Fruit fly (Drosophila melanogaster) whole organism, embryonic: ENCODE data around the gene Rsph1.

Source experiments
- Ada2b ChIP-seq: fragments of 200-800 bp; sonication (Bioruptor generic); IDR thresholded peaks from 2 replicates; pipeline ENCODE4 v1.3.6; 2022; ENCODE audit warnings: missing biosample characterization, missing genetic modification characterization
- Bgb ChIP-seq: fragments of 200-800 bp; sonication (Bioruptor generic); IDR thresholded peaks from 2 replicates; pipeline ENCODE4 v1.3.6; 2022; ENCODE audit warnings: missing biosample characterization, missing genetic modification characterization; ENCODE audit not compliant: partially characterized antibody
- CG11085 ChIP-seq: fragments of 200-800 bp; sonication (Bioruptor generic); IDR thresholded peaks from 2 replicates; pipeline ENCODE4 v1.3.6; 2022; ENCODE audit warnings: missing biosample characterization, missing genetic modification characterization
- CG12155 ChIP-seq: fragments of 200-800 bp; sonication (Bioruptor generic); optimal IDR thresholded peaks from 3 replicates; lab custom pipeline; 2016; ENCODE audit warnings: missing biosample characterization, missing genetic modification characterization
- CG1233 ChIP-seq: fragments of 200-800 bp; sonication (Bioruptor generic); optimal IDR thresholded peaks from 4 replicates; lab custom pipeline; 2018; ENCODE audit warnings: missing biosample characterization, mild to moderate bottlenecking, missing genetic modification characterization
- CG17361 ChIP-seq: fragments of 200-800 bp; sonication (Bioruptor generic); IDR thresholded peaks from 3 replicates; pipeline ENCODE4 v1.3.6; 2022; ENCODE audit warnings: missing biosample characterization, missing genetic modification characterization
- CG17385 ChIP-seq: fragments of 200-800 bp; sonication (Bioruptor generic); optimal IDR thresholded peaks from 3 replicates; lab custom pipeline; 2018; ENCODE audit warnings: missing biosample characterization, mild to moderate bottlenecking, missing genetic modification characterization
- CG17829 ChIP-seq: fragments of 200-800 bp; optimal IDR thresholded peaks from 2 replicates; lab custom pipeline; 2019; ENCODE audit warnings: missing biosample characterization, mild to moderate bottlenecking, missing genetic modification characterization, moderate library complexity
- CG2678 ChIP-seq: fragments of 200-800 bp; sonication (Bioruptor generic); optimal IDR thresholded peaks from 3 replicates; lab custom pipeline; 2019; ENCODE audit warnings: missing biosample characterization, mild to moderate bottlenecking, missing genetic modification characterization, moderate library complexity
- CG30020 ChIP-seq: fragments of 200-800 bp; optimal IDR thresholded peaks from 2 replicates; lab custom pipeline; 2019; ENCODE audit warnings: missing biosample characterization, mild to moderate bottlenecking, missing genetic modification characterization, moderate library complexity
- CG30403 ChIP-seq: fragments of 200-800 bp; sonication (Bioruptor generic); optimal IDR thresholded peaks from 3 replicates; lab custom pipeline; 2016; ENCODE audit warnings: missing biosample characterization, missing genetic modification characterization
- CG31441 ChIP-seq: fragments of 200-800 bp; sonication (Bioruptor generic); IDR thresholded peaks from 2 replicates; pipeline ENCODE4 v1.3.6; 2022; ENCODE audit warnings: missing biosample characterization, missing genetic modification characterization
- CG34224 ChIP-seq: fragments of 200-800 bp; sonication (Bioruptor generic); IDR thresholded peaks from 3 replicates; pipeline ENCODE4 v1.3.6; 2022; ENCODE audit warnings: missing biosample characterization, missing genetic modification characterization; ENCODE audit not compliant: partially characterized antibody
- CG34376 ChIP-seq: fragments of 200-800 bp; sonication (Bioruptor generic); optimal IDR thresholded peaks from 2 replicates; lab custom pipeline; 2018; ENCODE audit warnings: missing biosample characterization, mild to moderate bottlenecking, missing genetic modification characterization
- CG4617 ChIP-seq: fragments of 200-800 bp; sonication (Bioruptor generic); optimal IDR thresholded peaks from 3 replicates; lab custom pipeline; 2016; ENCODE audit warnings: missing biosample characterization, missing genetic modification characterization, borderline replicate concordance
- CG7357 ChIP-seq: fragments of 200-800 bp; sonication (Bioruptor generic); IDR thresholded peaks from 3 replicates; pipeline ENCODE4 v1.3.6; 2022; ENCODE audit warnings: missing biosample characterization, missing genetic modification characterization
- CG7987 ChIP-seq: fragments of 200-800 bp; sonication (Bioruptor generic); optimal IDR thresholded peaks from 2 replicates; lab custom pipeline; 2018; ENCODE audit warnings: missing biosample characterization, mild to moderate bottlenecking, missing genetic modification characterization, moderate library complexity
- CG8089 ChIP-seq: fragments of 200-800 bp; sonication (Bioruptor generic); optimal IDR thresholded peaks from 3 replicates; lab custom pipeline; 2016; ENCODE audit warnings: missing biosample characterization, missing genetic modification characterization
- CG9609 ChIP-seq: fragments of 200-800 bp; sonication (Bioruptor generic); optimal IDR thresholded peaks from 3 replicates; lab custom pipeline; 2016; ENCODE audit warnings: missing biosample characterization, missing genetic modification characterization
- CG9727 ChIP-seq: fragments of 200-800 bp; sonication (Bioruptor generic); optimal IDR thresholded peaks from 3 replicates; lab custom pipeline; 2017; ENCODE audit warnings: missing biosample characterization, mild to moderate bottlenecking, missing genetic modification characterization
- CG9797 ChIP-seq: fragments of 200-800 bp; sonication (Bioruptor generic); optimal IDR thresholded peaks from 3 replicates; lab custom pipeline; 2018; ENCODE audit warnings: missing biosample characterization, mild to moderate bottlenecking, missing genetic modification characterization
- Dbx ChIP-seq: fragments of 200-800 bp; sonication (Bioruptor generic); IDR thresholded peaks from 3 replicates; pipeline ENCODE4 v1.3.6; 2022; ENCODE audit warnings: missing biosample characterization, missing genetic modification characterization
- Dll ChIP-seq: fragments of 200-800 bp; sonication (Bioruptor generic); IDR thresholded peaks from 4 replicates; pipeline ENCODE4 v1.3.6; 2022; ENCODE audit warnings: missing biosample characterization, missing genetic modification characterization; ENCODE audit not compliant: partially characterized antibody
- Dp ChIP-seq: fragments of 200-800 bp; sonication (Bioruptor generic); optimal IDR thresholded peaks from 2 replicates; lab custom pipeline; 2018; ENCODE audit warnings: missing biosample characterization, mild to moderate bottlenecking, missing genetic modification characterization, moderate library complexity
- ERR ChIP-seq: fragments of 200-800 bp; sonication (Bioruptor generic); optimal IDR thresholded peaks from 2 replicates; lab custom pipeline; 2016; ENCODE audit warnings: missing biosample characterization, missing genetic modification characterization
- Gsc ChIP-seq: fragments of 200-800 bp; sonication (Bioruptor generic); IDR thresholded peaks from 2 replicates; pipeline ENCODE4 v1.3.6; 2022; ENCODE audit warnings: missing biosample characterization, missing genetic modification characterization
- HLH4C ChIP-seq: fragments of 200-800 bp; sonication (Bioruptor generic); IDR thresholded peaks from 3 replicates; pipeline ENCODE4 v1.3.6; 2022; ENCODE audit warnings: missing biosample characterization, missing genetic modification characterization; ENCODE audit not compliant: partially characterized antibody
- Hand ChIP-seq: fragments of 200-800 bp; sonication (Bioruptor generic); optimal IDR thresholded peaks from 2 replicates; lab custom pipeline; 2017; ENCODE audit warnings: mild to moderate bottlenecking, missing biosample characterization, missing genetic modification reagents, missing genetic modification characterization
- Hr3 ChIP-seq: fragments of 200-800 bp; sonication (Bioruptor generic); optimal IDR thresholded peaks from 3 replicates; lab custom pipeline; 2016; ENCODE audit warnings: missing biosample characterization, missing genetic modification characterization
- Jarid2 ChIP-seq: fragments of 200-800 bp; sonication (Bioruptor generic); optimal IDR thresholded peaks from 3 replicates; lab custom pipeline; 2017; ENCODE audit warnings: mild to moderate bottlenecking, missing biosample characterization, missing genetic modification reagents, missing genetic modification characterization
- MESR4 ChIP-seq: fragments of 200-800 bp; sonication (Bioruptor generic); optimal IDR thresholded peaks from 2 replicates; lab custom pipeline; 2018; ENCODE audit warnings: missing biosample characterization, mild to moderate bottlenecking, missing genetic modification characterization, moderate library complexity
- NFAT ChIP-seq: fragments of 200-800 bp; sonication (Bioruptor generic); IDR thresholded peaks from 2 replicates; pipeline ENCODE4 v1.3.6; 2022; ENCODE audit warnings: missing biosample characterization, missing genetic modification characterization
- Neu2 ChIP-seq: fragments of 200-800 bp; sonication (Bioruptor generic); optimal IDR thresholded peaks from 3 replicates; lab custom pipeline; 2016; ENCODE audit warnings: missing biosample characterization, missing genetic modification characterization, borderline replicate concordance
- Opbp ChIP-seq: fragments of 200-800 bp; sonication (Bioruptor generic); IDR thresholded peaks from 3 replicates; pipeline ENCODE4 v1.3.6; 2022; ENCODE audit warnings: missing biosample characterization, missing genetic modification characterization; ENCODE audit not compliant: partially characterized antibody
- Sin3A ChIP-seq: fragments of >200 bp; optimal IDR thresholded peaks from 2 replicates; lab custom pipeline; 2018
- chif ChIP-seq, 2 experiments: fragments of 200-800 bp; sonication (Bioruptor generic); optimal IDR thresholded peaks; 3 replicates each; lab custom pipeline; 2016; ENCODE audit warnings: missing biosample characterization in 2 of 2, missing genetic modification characterization in 2 of 2
- crp ChIP-seq, 2 experiments: fragments of 200-800 bp; sonication (Bioruptor generic); optimal IDR thresholded peaks; 2 replicates in 1 of 2; 3 replicates in 1 of 2; lab custom pipeline; 2017; ENCODE audit warnings: missing biosample characterization in 2 of 2, missing genetic modification characterization in 2 of 2, mild to moderate bottlenecking in 1 of 2, moderate library complexity in 1 of 2
- exex ChIP-seq: fragments of 200-800 bp; sonication (Bioruptor generic); optimal IDR thresholded peaks from 4 replicates; lab custom pipeline; 2018; ENCODE audit warnings: missing biosample characterization, mild to moderate bottlenecking, missing genetic modification characterization, moderate library complexity
- fd96Cb ChIP-seq: fragments of 200-800 bp; sonication (Bioruptor generic); optimal IDR thresholded peaks from 2 replicates; lab custom pipeline; 2018; ENCODE audit warnings: missing biosample characterization, mild to moderate bottlenecking, missing genetic modification characterization, moderate library complexity
- gfzf ChIP-seq: fragments of 200-800 bp; sonication (Bioruptor generic); optimal IDR thresholded peaks from 2 replicates; lab custom pipeline; 2016; ENCODE audit warnings: missing biosample characterization, mild to moderate bottlenecking, missing genetic modification characterization, moderate library complexity
- ind ChIP-seq: fragments of 200-800 bp; sonication (Bioruptor generic); optimal IDR thresholded peaks from 3 replicates; lab custom pipeline; 2016; ENCODE audit warnings: missing biosample characterization, missing genetic modification characterization
- nerfin-2 ChIP-seq: fragments of 200-800 bp; sonication (Bioruptor generic); IDR thresholded peaks from 2 replicates; pipeline ENCODE4 v1.3.6; 2022; ENCODE audit warnings: missing biosample characterization, missing genetic modification characterization; ENCODE audit not compliant: partially characterized antibody
- nmo ChIP-seq: fragments of 200-800 bp; sonication (Bioruptor generic); optimal IDR thresholded peaks from 2 replicates; lab custom pipeline; 2018; ENCODE audit warnings: missing biosample characterization, mild to moderate bottlenecking, missing genetic modification characterization, moderate library complexity
- ro ChIP-seq: fragments of 200-800 bp; sonication (Bioruptor generic); IDR thresholded peaks from 2 replicates; pipeline ENCODE4 v1.3.6; 2022; ENCODE audit warnings: missing biosample characterization, missing genetic modification characterization
- sr ChIP-seq: fragments of 200-800 bp; sonication (Bioruptor generic); IDR thresholded peaks from 3 replicates; pipeline ENCODE4 v1.3.6; 2022; ENCODE audit warnings: missing biosample characterization, missing genetic modification characterization
- ssp ChIP-seq: fragments of 200-800 bp; sonication (Bioruptor generic); IDR thresholded peaks from 2 replicates; pipeline ENCODE4 v1.3.6; 2022; ENCODE audit warnings: missing biosample characterization, missing genetic modification characterization
- trem ChIP-seq: fragments of 200-800 bp; optimal IDR thresholded peaks from 3 replicates; lab custom pipeline; 2019; ENCODE audit warnings: missing biosample characterization, mild to moderate bottlenecking, missing genetic modification characterization, moderate library complexity
- vvl ChIP-seq: fragments of 200-800 bp; sonication (Bioruptor generic); IDR thresholded peaks from 2 replicates; pipeline ENCODE4 v1.3.6; 2022; ENCODE audit warnings: missing biosample characterization, missing genetic modification characterization

Gene Rsph1

dm6 chr2L:13219281-13220092 lies 36.2 kb downstream of the Rsph1 start, which contains the start of the genes CG9426 and mRF1 (continued):
- TF ChIP-seq CG2678 (tag; lab: Kevin White, UChicago) (no peak), nmo (GFP tag; lab: Kevin White, UChicago) (peak; percentile 50), Dll (GFP tag; lab: Robert Waterston, UW) (peak; percentile 94), ro (GFP tag; lab: Robert Waterston, UW) (no peak), Bgb (GFP tag; lab: Robert Waterston, UW) (peak; percentile 97), gfzf (GFP tag; lab: Kevin White, UChicago) (peak; percentile 49), CG1233 (GFP tag; lab: Kevin White, UChicago) (no peak), Jarid2 (GFP tag; lab: Kevin White, UChicago) (peak; percentile 7), trem (peak; percentile 77), CG9609 (GFP tag; lab: Kevin White, UChicago) (peak; percentile 7), CG9797 (GFP tag; lab: Kevin White, UChicago) (peak; percentile 17), CG17385 (GFP tag; lab: Kevin White, UChicago) (peak; percentile 7), Hr3 (GFP tag; lab: Kevin White, UChicago) (no peak), CG12155 (GFP tag; lab: Kevin White, UChicago) (peak; percentile 17), CG30403 (GFP tag; lab: Kevin White, UChicago) (peak; percentile 12), Sin3A (peak; percentile 59), CG34376 (GFP tag; lab: Kevin White, UChicago) (peak; percentile 65), CG7357 (GFP tag; lab: Robert Waterston, UW) (no peak), crp (GFP tag; optimal IDR thresholded peaks at IDR 0.05; lab: Kevin White, UChicago) (peak in 1 of 2 experiments; percentile 1), ind (GFP tag; lab: Kevin White, UChicago) (no peak), ssp (no peak), MESR4 (GFP tag; lab: Kevin White, UChicago) (peak; percentile 85), Opbp (GFP tag; lab: Robert Waterston, UW) (peak; percentile 97), CG4617 (peak; percentile 93), CG8089 (GFP tag; lab: Kevin White, UChicago) (no peak), NFAT (GFP tag; lab: Robert Waterston, UW) (no peak), Dp (peak; percentile 24), CG7987 (GFP tag; lab: Kevin White, UChicago) (peak; percentile 37), CG11085 (no peak), sr (GFP tag; lab: Robert Waterston, UW) (peak; percentile 18; the same call in 1 of the 3 replicates), CG30020 (tag; lab: Kevin White, UChicago) (peak; percentile 51), CG34224 (GFP tag; lab: Robert Waterston, UW) (peak; percentile 98), Gsc (GFP tag; lab: Robert Waterston, UW) (no peak), nerfin-2 (GFP tag; lab: Robert Waterston, UW) (peak; percentile 98), Ada2b (GFP tag; lab: Robert Waterston, UW) (no peak), ERR (GFP tag; lab: Kevin White, UChicago) (peak; percentile 27), vvl (GFP tag; lab: Robert Waterston, UW) (peak; percentile 63), chif (GFP tag; optimal IDR thresholded peaks at IDR 0.05; lab: Kevin White, UChicago) (no peak), fd96Cb (tag; lab: Kevin White, UChicago) (no peak), CG17829 (peak; percentile 61), CG9727 (GFP tag; lab: Kevin White, UChicago) (peak; percentile 3), CG31441 (GFP tag; lab: Robert Waterston, UW) (peak; percentile 21; the same call in 1 of the 2 replicates), HLH4C (GFP tag; lab: Robert Waterston, UW) (peak; percentile 97), Hand (no peak), exex (tag; lab: Kevin White, UChicago) (no peak), Dbx (0 out of 3 replicates have a peak, but pooled peaks have one; percentile 35), CG17361 (peak; percentile 41; the same call in 1 of the 3 replicates), Neu2 (peak; percentile 21)
